Worm (Caenorhabditis elegans) whole organism, mixed stage, embryonic: Measurements from ENCODE around the gene dhgd-1.
"Not testable (repeated sequence)": the region's sequence is repeated elsewhere in the genome, so short reads cannot be mapped to it uniquely, and the experiment has no call there.

Source experiments
- flh-1 ChIP-seq: fragments of 200-800 bp; sonication (Bioruptor generic); optimal IDR thresholded peaks from 2 replicates; lab custom pipeline; 2018; ENCODE audit warnings: mild to moderate bottlenecking, missing genetic modification characterization, moderate library complexity, missing compliant biosample characterization
- lin-13 ChIP-seq: fragments of 150-350 bp; optimal IDR thresholded peaks from 2 replicates; lab custom pipeline; 2014; ENCODE audit warnings: missing biosample characterization, missing genetic modification characterization
- lsy-2 ChIP-seq: fragments of 150-350 bp; optimal IDR thresholded peaks from 2 replicates; lab custom pipeline; 2014; ENCODE audit warnings: missing biosample characterization, missing genetic modification characterization
- mep-1 ChIP-seq: fragments of 150-350 bp; optimal IDR thresholded peaks from 2 replicates; lab custom pipeline; 2017; ENCODE audit warnings: missing biosample characterization, missing genetic modification reagents, missing genetic modification characterization, inconsistent platforms
- nhr-237 ChIP-seq: fragments of 150-350 bp; optimal IDR thresholded peaks from 2 replicates; lab custom pipeline; 2014; ENCODE audit warnings: missing biosample characterization, missing genetic modification characterization
- snpc-4 ChIP-seq: fragments of 150-350 bp; optimal IDR thresholded peaks from 2 replicates; lab custom pipeline; 2014; ENCODE audit warnings: missing biosample characterization, missing genetic modification characterization
- sptf-1 ChIP-seq: sonication (generic microtip); optimal IDR thresholded peaks from 2 replicates; lab custom pipeline; 2017; ENCODE audit warnings: mild to moderate bottlenecking, missing genetic modification characterization, moderate library complexity, missing compliant biosample characterization
- ztf-11 ChIP-seq: fragments of 150-350 bp; optimal IDR thresholded peaks from 2 replicates; lab custom pipeline; 2014; ENCODE audit warnings: missing biosample characterization, missing genetic modification characterization

DNA sequence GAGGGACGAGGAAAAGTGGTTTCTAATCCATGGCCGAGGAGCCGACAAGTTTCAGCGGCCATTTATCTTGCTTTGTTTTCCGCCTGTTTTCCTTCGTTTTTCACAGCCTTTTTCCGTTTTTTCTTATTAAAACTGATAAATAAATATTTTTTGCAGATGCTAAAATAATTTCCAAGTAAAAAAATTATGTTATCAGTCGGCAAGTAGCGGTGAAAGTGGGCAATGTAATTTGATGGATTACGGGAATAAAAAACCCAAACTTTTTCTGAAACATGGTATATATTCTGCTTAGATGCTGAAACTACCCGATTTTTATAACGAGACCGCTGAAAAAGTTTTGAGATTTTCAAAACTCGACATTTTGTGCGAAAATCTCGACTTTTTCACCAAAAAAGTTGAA is at the start of gene dhgd-1:
- not testable (repeated sequence) for TF ChIP-seq nhr-237 (tag; lab: Kevin White, UChicago); lin-13 (tag; lab: Kevin White, UChicago); flh-1; mep-1; snpc-4 (tag; lab: Kevin White, UChicago); ztf-11 (tag; lab: Kevin White, UChicago); lsy-2 (tag; lab: Kevin White, UChicago); sptf-1
